Fruit fly (Drosophila melanogaster) S2 (cell line): ENCODE measurements around the gene CG15356.

Experiments
- CG8478 ChIP-seq: fragments of >200 bp; optimal IDR thresholded peaks from 2 replicates; lab custom pipeline; 2018
- CTCF ChIP-seq, 2 experiments: fragments of >200 bp; optimal IDR thresholded peaks; 2 replicates each; lab custom pipeline; 2018

- TF ChIP-seq CTCF (optimal IDR thresholded peaks at IDR 0.05; lab: Kevin White, UChicago) (peak; percentile 27 to 49), CG8478 (lab: Kevin White, UChicago) (peak; percentile 49)
Observed at dm6 chr2L:1972450-1973119, 8.0 kb downstream of the CG15356 start.
